Fruit fly (Drosophila melanogaster): ENCODE results near the gene CG10588.
A peak's percentile ranks its signal among the peaks of the same experiment; 100 is the strongest.

The CG10588 gene

dm6 chr3L:20944180-20944579 is 12.6 kb upstream of the CG10588 start (continued):
- TF ChIP-seq CG18476 (GFP tag; optimal IDR thresholded peaks at IDR 0.05) = no peak
- no peak for TF ChIP-seq CG9215 (GFP tag; IDR thresholded peaks at IDR 0.05)
- TF ChIP-seq CG12744 (GFP tag; optimal IDR thresholded peaks at IDR 0.05) = no peak
- no peak for TF ChIP-seq tll (GFP tag; optimal IDR thresholded peaks at IDR 0.05)
- TF ChIP-seq CG13624 (GFP tag; optimal IDR thresholded peaks at IDR 0.05) = no peak
- TF ChIP-seq CG14014 (GFP tag; IDR thresholded peaks at IDR 0.05) = no peak
- no peak for TF ChIP-seq CG7556 (GFP tag; optimal IDR thresholded peaks at IDR 0.05)
- peak; percentile 16 for TF ChIP-seq CG5180 (GFP tag; optimal IDR thresholded peaks at IDR 0.05)
- TF ChIP-seq CG10979 (tag; optimal IDR thresholded peaks at IDR 0.05) = no peak
- no peak for TF ChIP-seq bbx (GFP tag; IDR thresholded peaks at IDR 0.05; ENCODE audit: partially characterized antibody)
- TF ChIP-seq mirr (GFP tag; optimal IDR thresholded peaks at IDR 0.05) = no peak
- no peak for TF ChIP-seq TFAM (GFP tag; optimal IDR thresholded peaks at IDR 0.05)
- TF ChIP-seq HLH4C (GFP tag; IDR thresholded peaks at IDR 0.05; ENCODE audit: partially characterized antibody) = no peak
- peak; percentile 44 for TF ChIP-seq gem (tag; optimal IDR thresholded peaks at IDR 0.05)
- TF ChIP-seq CG15073 (GFP tag; optimal IDR thresholded peaks at IDR 0.05) = no peak
- no peak for TF ChIP-seq Gsc (GFP tag; IDR thresholded peaks at IDR 0.05)
- TF ChIP-seq CG6254 (GFP tag; optimal IDR thresholded peaks at IDR 0.05) = peak; percentile 21
- TF ChIP-seq CkIIα-i1 (GFP tag; IDR thresholded peaks at IDR 0.05) = no peak
- TF ChIP-seq Dbx (GFP tag; IDR thresholded peaks at IDR 0.05) = no peak
- no peak for TF ChIP-seq usp (GFP tag; optimal IDR thresholded peaks at IDR 0.05)
- TF ChIP-seq CG14710 (tag; optimal IDR thresholded peaks at IDR 0.05) = peak; percentile 55
- peak; percentile 14 for TF ChIP-seq CG13123 (GFP tag; optimal IDR thresholded peaks at IDR 0.05)
- peak; percentile 31 for TF ChIP-seq CG8290 (GFP tag; optimal IDR thresholded peaks at IDR 0.05)
- peak; percentile 3 to 21 for TF ChIP-seq CG8290 (tag; optimal IDR thresholded peaks at IDR 0.05)
- TF ChIP-seq sqz (GFP tag; optimal IDR thresholded peaks at IDR 0.05) = no peak
- TF ChIP-seq zf30C (GFP tag; optimal IDR thresholded peaks at IDR 0.05) = no peak
- TF ChIP-seq gsb (GFP tag; IDR thresholded peaks at IDR 0.05) = no peak
- peak; percentile 29 for TF ChIP-seq grn (GFP tag; optimal IDR thresholded peaks at IDR 0.05)
- no peak for TF ChIP-seq Hr3 (GFP tag; optimal IDR thresholded peaks at IDR 0.05)
- no peak for TF ChIP-seq ERR (GFP tag; optimal IDR thresholded peaks at IDR 0.05)
- peak in 1 of 3 experiments; percentile 26 for TF ChIP-seq lola (GFP tag; optimal IDR thresholded peaks at IDR 0.05)
- no peak for TF ChIP-seq Sin3A (optimal IDR thresholded peaks at IDR 0.05)
- no peak for TF ChIP-seq CG18764 (GFP tag; optimal IDR thresholded peaks at IDR 0.05)
- no peak for TF ChIP-seq ab (GFP tag; optimal IDR thresholded peaks at IDR 0.05)
- TF ChIP-seq zen (tag; optimal IDR thresholded peaks at IDR 0.05) = no peak
- TF ChIP-seq sisA (GFP tag; IDR thresholded peaks at IDR 0.05) = no peak
- peak; percentile 51 for TF ChIP-seq org-1 (GFP tag; optimal IDR thresholded peaks at IDR 0.05)
- no peak for TF ChIP-seq unc-4 (GFP tag; IDR thresholded peaks at IDR 0.05; ENCODE audit: partially characterized antibody)
- no peak for TF ChIP-seq CG8359 (GFP tag; optimal IDR thresholded peaks at IDR 0.05; ENCODE audit: borderline replicate concordance)
- no peak for TF ChIP-seq CG6175 (GFP tag; IDR thresholded peaks at IDR 0.05)
- peak; percentile 31 for TF ChIP-seq CG10431 (GFP tag; optimal IDR thresholded peaks at IDR 0.05)
- no peak for TF ChIP-seq prd (optimal IDR thresholded peaks at IDR 0.05)
- TF ChIP-seq prd (GFP tag; IDR thresholded peaks at IDR 0.05) = 0 out of 3 replicates have a peak, but pooled peaks have one; percentile 8
- TF ChIP-seq CG3847 (GFP tag; IDR thresholded peaks at IDR 0.05) = no peak
- no peak for TF ChIP-seq CG11456 (GFP tag; IDR thresholded peaks at IDR 0.05)
- no peak for TF ChIP-seq stwl (tag; optimal IDR thresholded peaks at IDR 0.05)
- TF ChIP-seq pho (GFP tag; optimal IDR thresholded peaks at IDR 0.05) = no peak
- no peak for TF ChIP-seq BtbVII (GFP tag; optimal IDR thresholded peaks at IDR 0.05)
- no peak for TF ChIP-seq slp2 (GFP tag; optimal IDR thresholded peaks at IDR 0.05)
- no peak for TF ChIP-seq sob (GFP tag; IDR thresholded peaks at IDR 0.05)
- TF ChIP-seq en (GFP tag; optimal IDR thresholded peaks at IDR 0.05) = no peak
- no peak for TF ChIP-seq Abd-B (GFP tag; optimal IDR thresholded peaks at IDR 0.05)

All from whole organism, embryonic.